Worm (Caenorhabditis elegans): Measurements from ENCODE around the gene F11C1.4.

ce11 chrX:12965163-12965562, 11.7 kb upstream of the F11C1.4 start, which contains the start of gene frpr-2:
- TF ChIP-seq R02D3.7 (tag; optimal IDR thresholded peaks at IDR 0.05) (no peak), F37D6.2 (tag; optimal IDR thresholded peaks at IDR 0.05) (no peak), lin-29 (GFP tag; IDR thresholded peaks at IDR 0.05) (no peak), mxl-2 (GFP tag; conservative IDR thresholded peaks at IDR 0.05) (no peak), ama-1 (optimal IDR thresholded peaks at IDR 0.05) (no peak), unc-39 (tag; optimal IDR thresholded peaks at IDR 0.05) (no peak)
